Worm (Caenorhabditis elegans) whole organism, early embryonic: ENCODE results near the gene W01C9.2.

Experiments
- F13C5.2 ChIP-seq: sonication (generic microtip); optimal IDR thresholded peaks from 2 replicates; lab custom pipeline; 2017; ENCODE audit warnings: mild to moderate bottlenecking, missing genetic modification characterization, inconsistent platforms, missing compliant biosample characterization
- ama-1 ChIP-seq: fragments of 150-350 bp; optimal IDR thresholded peaks from 2 replicates; lab custom pipeline; 2014
- ceh-13 ChIP-seq: fragments of 200-800 bp; sonication (Bioruptor generic); optimal IDR thresholded peaks from 2 replicates; lab custom pipeline; 2018; ENCODE audit warnings: mild to moderate bottlenecking, missing genetic modification characterization, missing compliant biosample characterization
- ets-7 ChIP-seq: sonication (generic microtip); optimal IDR thresholded peaks from 2 replicates; lab custom pipeline; 2016; ENCODE audit warnings: missing genotype, missing genetic modification characterization, missing compliant biosample characterization
- scrt-1 ChIP-seq: fragments of 200-800 bp; sonication (Bioruptor generic); IDR thresholded peaks from 2 replicates; pipeline ENCODE4 v1.3.6; 2022; ENCODE audit warnings: missing genetic modification characterization, missing compliant biosample characterization
- sea-1 ChIP-seq: fragments of 200-800 bp; sonication (Bioruptor generic); conservative IDR thresholded peaks from 2 replicates; pipeline ENCODE4 v1.3.6; 2022; ENCODE audit warnings: missing genetic modification characterization, missing compliant biosample characterization
- tbx-37 ChIP-seq: fragments of 200-800 bp; sonication (Bioruptor generic); conservative IDR thresholded peaks from 2 replicates; pipeline ENCODE4 v1.3.6; 2022; ENCODE audit warnings: missing genetic modification reagents, missing genetic modification characterization, missing compliant biosample characterization

DNA sequence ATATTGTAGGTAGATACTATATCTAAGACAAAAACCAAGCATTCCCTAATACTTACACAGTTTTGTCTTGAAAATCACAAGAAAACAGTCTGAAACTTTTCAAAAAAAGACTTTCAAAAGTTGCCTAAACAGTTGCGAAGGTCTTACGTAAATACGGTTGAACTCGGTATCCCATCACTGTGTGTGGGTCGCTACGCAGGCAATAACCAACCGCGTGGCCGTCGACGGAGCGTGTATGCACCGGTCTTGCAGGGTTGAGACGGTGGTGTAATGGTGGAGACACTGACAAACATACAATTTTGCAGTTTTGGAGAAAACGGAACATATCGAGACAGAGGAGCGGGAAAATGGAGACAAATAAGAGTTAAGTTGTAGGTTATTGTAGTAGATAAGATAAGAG, 25.1 kb downstream of the W01C9.2 start, which contains the start of gene iff-2:
- TF ChIP-seq sea-1 = peak; percentile 70
- no peak for TF ChIP-seq ceh-13 (GFP tag; lab: Kevin White, UChicago)
- 0 out of 2 replicates have a peak, but pooled peaks have one; percentile 55 for TF ChIP-seq scrt-1 (GFP tag; lab: Robert Waterston, UW)
- peak; percentile 8 for TF ChIP-seq ets-7 (tag; lab: Kevin White, UChicago)
- no peak for TF ChIP-seq ama-1 (lab: Kevin White, UChicago)
- TF ChIP-seq F13C5.2 (tag; lab: Kevin White, UChicago) = peak; percentile 95
- peak; percentile 35 for TF ChIP-seq tbx-37 (GFP tag; lab: Robert Waterston, UW)
